Fruit fly (Drosophila melanogaster): Measurements from ENCODE around the gene CG43390.
A peak's percentile ranks its signal among the peaks of the same experiment; 100 is the strongest.

The CG43390 gene

DNA sequence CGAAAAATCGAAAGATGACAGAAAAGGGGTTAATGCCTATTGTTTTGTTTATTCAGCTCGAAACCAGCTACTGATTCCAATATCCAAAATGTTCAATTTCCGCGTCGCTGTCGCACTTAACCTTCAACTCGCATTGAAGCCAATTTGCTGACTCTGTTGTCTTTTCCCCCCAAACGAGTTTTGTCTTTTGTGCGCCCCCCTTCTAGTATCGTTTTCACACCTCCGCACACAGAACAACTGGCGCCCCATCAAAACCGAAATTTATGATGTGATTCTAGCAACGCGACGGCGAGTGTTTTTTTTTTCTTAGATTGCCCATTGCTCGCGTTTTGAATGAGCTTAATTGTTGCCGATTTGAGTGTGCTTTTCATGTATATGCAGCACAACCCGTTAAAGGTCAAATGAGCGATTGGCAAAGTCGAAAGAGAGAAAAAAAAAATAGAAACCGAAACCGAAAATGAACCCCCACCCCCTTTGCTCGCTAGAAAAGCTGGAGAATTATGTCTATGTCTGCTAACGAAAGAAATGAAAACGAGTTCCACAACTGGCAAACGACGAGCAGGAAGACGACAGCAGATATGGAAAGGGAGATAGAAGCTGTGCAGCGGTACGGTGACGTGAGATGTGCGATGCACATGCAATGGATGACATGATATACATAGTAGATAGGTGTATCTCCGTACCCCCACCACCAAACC, 29.2 kb downstream of the CG43390 start (continued):
- no peak for TF ChIP-seq repo (GFP tag; optimal IDR thresholded peaks at IDR 0.05)
- TF ChIP-seq CG11696 (GFP tag; IDR thresholded peaks at IDR 0.05), result peak; percentile 82
- TF ChIP-seq zfh1 (GFP tag; IDR thresholded peaks at IDR 0.05), result no peak
- TF ChIP-seq Meics (GFP tag; optimal IDR thresholded peaks at IDR 0.05), result peak; percentile 23
- no peak for TF ChIP-seq B-H2 (GFP tag; optimal IDR thresholded peaks at IDR 0.05)
- TF ChIP-seq H2.0 (GFP tag; IDR thresholded peaks at IDR 0.05), result no peak
- no peak for TF ChIP-seq Neu2 (GFP tag; optimal IDR thresholded peaks at IDR 0.05; ENCODE audit: borderline replicate concordance)
- TF ChIP-seq crol (GFP tag; IDR thresholded peaks at IDR 0.05), result peak; percentile 52
- TF ChIP-seq Nf-YA (GFP tag; IDR thresholded peaks at IDR 0.05), result no peak
- TF ChIP-seq NFAT (GFP tag; IDR thresholded peaks at IDR 0.05), result 0 out of 2 replicates have a peak, but pooled peaks have one; percentile 6
- peak; percentile 17; the same call in 1 of the 2 replicates for TF ChIP-seq CG3847 (GFP tag; IDR thresholded peaks at IDR 0.05)
- no peak for TF ChIP-seq row (GFP tag; IDR thresholded peaks at IDR 0.05)
- TF ChIP-seq hbn (GFP tag; IDR thresholded peaks at IDR 0.05; ENCODE audit: partially characterized antibody), result no peak
- TF ChIP-seq p53 (GFP tag; optimal IDR thresholded peaks at IDR 0.05), result no peak
- no peak for TF ChIP-seq MESR4 (GFP tag; optimal IDR thresholded peaks at IDR 0.05)
- TF ChIP-seq CG31441 (GFP tag; IDR thresholded peaks at IDR 0.05), result no peak
- no peak for TF ChIP-seq YL-1 (GFP tag; optimal IDR thresholded peaks at IDR 0.05)
- no peak for TF ChIP-seq al (GFP tag; IDR thresholded peaks at IDR 0.05)
- peak; percentile 69 for TF ChIP-seq CG12769 (tag; optimal IDR thresholded peaks at IDR 0.05)
- no peak for TF ChIP-seq nau (GFP tag; optimal IDR thresholded peaks at IDR 0.05)
- TF ChIP-seq slbo (GFP tag; IDR thresholded peaks at IDR 0.05), result peak; percentile 44; the same call in 1 of the 2 replicates
- TF ChIP-seq gsb-n (tag; optimal IDR thresholded peaks at IDR 0.05), result no peak
- TF ChIP-seq CG12659 (GFP tag; optimal IDR thresholded peaks at IDR 0.05), result no peak
- no peak for TF ChIP-seq Max (GFP tag; optimal IDR thresholded peaks at IDR 0.05)
- TF ChIP-seq cad (GFP tag; optimal IDR thresholded peaks at IDR 0.05), result no peak
- TF ChIP-seq CG6765 (GFP tag; optimal IDR thresholded peaks at IDR 0.05), result peak; percentile 22
- TF ChIP-seq CG2875 (GFP tag; optimal IDR thresholded peaks at IDR 0.05), result no peak
- TF ChIP-seq trh (GFP tag; optimal IDR thresholded peaks at IDR 0.05), result no peak
- no peak for TF ChIP-seq CG6254 (GFP tag; optimal IDR thresholded peaks at IDR 0.05)
- TF ChIP-seq Adf1 (GFP tag; IDR thresholded peaks at IDR 0.05), result peak; percentile 21; the same call in 1 of the 2 replicates
- peak; percentile 6 for TF ChIP-seq CG15269 (tag; optimal IDR thresholded peaks at IDR 0.05)
- peak; percentile 90 for TF ChIP-seq Blimp-1 (GFP tag; optimal IDR thresholded peaks at IDR 0.05)
- peak; percentile 85 for TF ChIP-seq abd-A (tag; optimal IDR thresholded peaks at IDR 0.05)
- TF ChIP-seq lab (GFP tag; optimal IDR thresholded peaks at IDR 0.05), result peak; percentile 57
- no peak for TF ChIP-seq CG3838 (GFP tag; optimal IDR thresholded peaks at IDR 0.05)
- no peak for TF ChIP-seq tap (tag; optimal IDR thresholded peaks at IDR 0.05)
- no peak for TF ChIP-seq Hr51 (GFP tag; optimal IDR thresholded peaks at IDR 0.05)
- peak; percentile 37; the same call in 1 of the 2 replicates for TF ChIP-seq rib (GFP tag; IDR thresholded peaks at IDR 0.05)
- TF ChIP-seq Elba2 (GFP tag; optimal IDR thresholded peaks at IDR 0.05), result no peak
- TF ChIP-seq CG17328 (GFP tag; IDR thresholded peaks at IDR 0.05), result no peak
- no peak for TF ChIP-seq MBD-R2 (GFP tag; IDR thresholded peaks at IDR 0.05)
- TF ChIP-seq Gsc (GFP tag; IDR thresholded peaks at IDR 0.05), result no peak
- peak; percentile 7 for TF ChIP-seq CG10431 (GFP tag; optimal IDR thresholded peaks at IDR 0.05)
- peak; percentile 34 for TF ChIP-seq caup (GFP tag; optimal IDR thresholded peaks at IDR 0.05; ENCODE audit: severe bottlenecking)
- TF ChIP-seq CTCF (GFP tag; optimal IDR thresholded peaks at IDR 0.05), result no peak
- peak in 1 of 2 experiments; percentile 49 for TF ChIP-seq Hr78 (GFP tag; optimal IDR thresholded peaks at IDR 0.05)
- TF ChIP-seq CG11723 (GFP tag; optimal IDR thresholded peaks at IDR 0.05), result no peak
- TF ChIP-seq CG3407 (GFP tag; optimal IDR thresholded peaks at IDR 0.05), result no peak
- no peak for TF ChIP-seq lola (GFP tag; optimal IDR thresholded peaks at IDR 0.05)
